In the genomic region with DNA sequence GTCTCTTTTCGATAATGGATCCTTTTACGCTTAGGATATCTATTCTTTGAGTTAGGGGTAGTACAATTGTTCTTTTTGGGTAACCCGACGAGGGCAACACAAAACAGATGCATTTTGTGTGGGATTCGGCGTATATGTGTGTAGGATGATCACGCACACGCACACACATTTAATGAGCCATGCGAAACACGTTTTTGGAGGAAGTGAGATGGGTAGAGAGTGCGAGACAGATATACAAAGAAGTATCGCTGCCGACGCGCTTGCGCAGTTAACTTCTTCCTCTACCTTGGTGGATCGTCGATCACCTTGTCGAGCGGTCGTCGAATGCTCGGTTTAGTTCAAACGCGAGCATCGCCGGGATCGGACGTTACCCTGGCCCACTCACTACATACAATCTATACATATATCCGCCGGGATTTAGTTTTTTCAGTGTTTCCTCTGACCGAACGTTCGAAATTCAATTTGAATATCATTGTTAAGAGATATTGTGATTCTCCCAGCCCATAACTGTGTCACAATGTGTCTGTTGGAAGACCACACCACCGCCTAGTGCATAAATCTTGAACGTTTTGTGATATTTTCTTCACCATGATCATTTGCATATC, we compare ENCODE assay signal across 4 fruit fly cellular contexts.
TF ChIP-seq lines count a peak whose summit lies in the region.

No protein-coding gene starts in this region.

- no peak for TF ChIP-seq CTCF in whole organism, embryonic (GFP tag; optimal IDR thresholded peaks at IDR 0.05; lab: Kevin White, UChicago)

TF ChIP-seq in whole organism, embryonic, 481 proteins besides CTCF, POLR2A, EP300 and RAD21 (continues in another document):
- no peak for TF ChIP-seq ranshi (GFP tag; IDR thresholded peaks at IDR 0.05; lab: Robert Waterston, UW)
- no peak for TF ChIP-seq CG3407 (GFP tag; optimal IDR thresholded peaks at IDR 0.05; lab: Kevin White, UChicago)
- TF ChIP-seq CG18619 (GFP tag; optimal IDR thresholded peaks at IDR 0.05; lab: Kevin White, UChicago), result no peak
- 0 out of 2 replicates have a peak, but pooled peaks have one; percentile 24 for TF ChIP-seq amos (GFP tag; IDR thresholded peaks at IDR 0.05; lab: Robert Waterston, UW; ENCODE audit: partially characterized antibody)
- TF ChIP-seq MBD-R2 (GFP tag; IDR thresholded peaks at IDR 0.05; lab: Robert Waterston, UW), result no peak
- TF ChIP-seq sr (GFP tag; IDR thresholded peaks at IDR 0.05; lab: Robert Waterston, UW), result peak; percentile 69; the same call in 2 of the 3 replicates
- no peak for TF ChIP-seq CG11696 (GFP tag; IDR thresholded peaks at IDR 0.05; lab: Robert Waterston, UW)
- TF ChIP-seq crol (GFP tag; IDR thresholded peaks at IDR 0.05; lab: Robert Waterston, UW), result no peak
- TF ChIP-seq emc (GFP tag; optimal IDR thresholded peaks at IDR 0.05; lab: Kevin White, UChicago), result no peak
- TF ChIP-seq CG8359 (GFP tag; optimal IDR thresholded peaks at IDR 0.05; lab: Kevin White, UChicago; ENCODE audit: borderline replicate concordance), result no peak
- no peak for TF ChIP-seq CG13424 (tag; optimal IDR thresholded peaks at IDR 0.05; lab: Kevin White, UChicago)
- TF ChIP-seq ro (GFP tag; IDR thresholded peaks at IDR 0.05; lab: Robert Waterston, UW), result no peak
- TF ChIP-seq tll (GFP tag; optimal IDR thresholded peaks at IDR 0.05; lab: Kevin White, UChicago), result peak in 1 of 2 experiments; percentile 77
- no peak for TF ChIP-seq fd64A (GFP tag; optimal IDR thresholded peaks at IDR 0.05; lab: Kevin White, UChicago)
- TF ChIP-seq HmgD (GFP tag; optimal IDR thresholded peaks at IDR 0.05; lab: Kevin White, UChicago), result no peak
- peak; percentile 76 for TF ChIP-seq ac (GFP tag; optimal IDR thresholded peaks at IDR 0.05; lab: Kevin White, UChicago)
- no peak for TF ChIP-seq CG18011 (GFP tag; optimal IDR thresholded peaks at IDR 0.05; lab: Kevin White, UChicago)
- no peak for TF ChIP-seq Ets97D (GFP tag; optimal IDR thresholded peaks at IDR 0.05; lab: Kevin White, UChicago)
- no peak for TF ChIP-seq ssp (GFP tag; IDR thresholded peaks at IDR 0.05; lab: Robert Waterston, UW)
- TF ChIP-seq CG15011 (GFP tag; optimal IDR thresholded peaks at IDR 0.05; lab: Kevin White, UChicago), result no peak
- TF ChIP-seq Lim3 (GFP tag; IDR thresholded peaks at IDR 0.05; lab: Robert Waterston, UW), result no peak

TF ChIP-seq in whole organism, prepupa, 60 proteins besides CTCF, POLR2A, EP300 and RAD21 (continues in another document):
- no peak for TF ChIP-seq CG7368 (GFP tag; optimal IDR thresholded peaks at IDR 0.05; lab: Kevin White, UChicago)
- no peak for TF ChIP-seq Ets96B (tag; optimal IDR thresholded peaks at IDR 0.05; lab: Kevin White, UChicago)
- no peak for TF ChIP-seq CG3032 (tag; optimal IDR thresholded peaks at IDR 0.05; lab: Kevin White, UChicago)
- TF ChIP-seq CG6808 (GFP tag; optimal IDR thresholded peaks at IDR 0.05; lab: Kevin White, UChicago), result no peak
- peak; percentile 10 for TF ChIP-seq esn (GFP tag; optimal IDR thresholded peaks at IDR 0.05; lab: Kevin White, UChicago)
- TF ChIP-seq CG6163 (GFP tag; IDR thresholded peaks at IDR 0.05; lab: Robert Waterston, UW), result no peak
- TF ChIP-seq eg (GFP tag; IDR thresholded peaks at IDR 0.05; lab: Robert Waterston, UW), result no peak
- peak in 1 of 2 experiments; percentile 89 for TF ChIP-seq ss (GFP tag; optimal IDR thresholded peaks at IDR 0.05; lab: Kevin White, UChicago)
- peak; percentile 60 for TF ChIP-seq dsx (GFP tag; optimal IDR thresholded peaks at IDR 0.05; lab: Kevin White, UChicago; ENCODE audit: poor library complexity, severe bottlenecking)
- TF ChIP-seq CG8119 (GFP tag; IDR thresholded peaks at IDR 0.05; lab: Robert Waterston, UW), result no peak
- no peak for TF ChIP-seq net (GFP tag; optimal IDR thresholded peaks at IDR 0.05; lab: Kevin White, UChicago)
- no peak for TF ChIP-seq pdm3 (GFP tag; optimal IDR thresholded peaks at IDR 0.05; lab: Kevin White, UChicago)
- peak; percentile 49 for TF ChIP-seq CG1621 (tag; optimal IDR thresholded peaks at IDR 0.05; lab: Kevin White, UChicago)
- no peak for TF ChIP-seq lz (GFP tag; optimal IDR thresholded peaks at IDR 0.05; lab: Kevin White, UChicago)
- TF ChIP-seq spab (GFP tag; optimal IDR thresholded peaks at IDR 0.05; lab: Kevin White, UChicago), result no peak
- peak; percentile 46 for TF ChIP-seq Eip78C (GFP tag; lab: Kevin White, UChicago)
- TF ChIP-seq CG6854 (GFP tag; optimal IDR thresholded peaks at IDR 0.05; lab: Kevin White, UChicago), result peak; percentile 52
- TF ChIP-seq Eip93F (GFP tag; optimal IDR thresholded peaks at IDR 0.05; lab: Kevin White, UChicago), result no peak
- no peak for TF ChIP-seq Met (GFP tag; optimal IDR thresholded peaks at IDR 0.05; lab: Kevin White, UChicago)
- no peak for TF ChIP-seq acj6 (GFP tag; optimal IDR thresholded peaks at IDR 0.05; lab: Kevin White, UChicago)
- no peak for TF ChIP-seq Smox (GFP tag; optimal IDR thresholded peaks at IDR 0.05; lab: Kevin White, UChicago)
- no peak for TF ChIP-seq salr (GFP tag; optimal IDR thresholded peaks at IDR 0.05; lab: Kevin White, UChicago)
- TF ChIP-seq CG15336 (GFP tag; IDR thresholded peaks at IDR 0.05; lab: Robert Waterston, UW), result no peak

TF ChIP-seq in whole organism, pupa, 21 proteins besides CTCF, POLR2A, EP300 and RAD21:
- TF ChIP-seq Snoo (tag; optimal IDR thresholded peaks at IDR 0.05; lab: Kevin White, UChicago) (no peak), CG17806 (tag; optimal IDR thresholded peaks at IDR 0.05; lab: Kevin White, UChicago) (no peak), CG4496 (GFP tag; IDR thresholded peaks at IDR 0.05; lab: Robert Waterston, UW) (peak; percentile 40; the same call in 1 of the 3 replicates), CG13204 (GFP tag; optimal IDR thresholded peaks at IDR 0.05; lab: Kevin White, UChicago) (peak; percentile 81), gl (tag; optimal IDR thresholded peaks at IDR 0.05; lab: Kevin White, UChicago) (peak; percentile 15), EcR (GFP tag; optimal IDR thresholded peaks at IDR 0.05; lab: Kevin White, UChicago) (peak; percentile 84)

TF ChIP-seq in whole organism, wandering third instar larva, 38 proteins besides CTCF, POLR2A, EP300 and RAD21:
- no peak for TF ChIP-seq Dfd (GFP tag; optimal IDR thresholded peaks at IDR 0.05; lab: Kevin White, UChicago)
- TF ChIP-seq rgr (GFP tag; optimal IDR thresholded peaks at IDR 0.05; lab: Kevin White, UChicago), result no peak
- no peak for TF ChIP-seq Jra (GFP tag; optimal IDR thresholded peaks at IDR 0.05; lab: Kevin White, UChicago)
- no peak for TF ChIP-seq CG9705 (GFP tag; optimal IDR thresholded peaks at IDR 0.05; lab: Kevin White, UChicago)
- TF ChIP-seq Abd-B (GFP tag; optimal IDR thresholded peaks at IDR 0.05; lab: Kevin White, UChicago), result no peak
- TF ChIP-seq br (GFP tag; optimal IDR thresholded peaks at IDR 0.05; lab: Kevin White, UChicago), result peak; percentile 37
- TF ChIP-seq foxo (GFP tag; optimal IDR thresholded peaks at IDR 0.05; lab: Kevin White, UChicago), result peak in 1 of 2 experiments; percentile 9
- no peak for TF ChIP-seq pan (optimal IDR thresholded peaks at IDR 0.05; lab: Kevin White, UChicago)
- no peak for TF ChIP-seq sage (GFP tag; optimal IDR thresholded peaks at IDR 0.05; lab: Kevin White, UChicago)
- TF ChIP-seq brk (GFP tag; optimal IDR thresholded peaks at IDR 0.05; lab: Kevin White, UChicago), result no peak
- TF ChIP-seq psq (GFP tag; optimal IDR thresholded peaks at IDR 0.05; lab: Kevin White, UChicago), result peak; percentile 4
- TF ChIP-seq Vsx2 (GFP tag; optimal IDR thresholded peaks at IDR 0.05; lab: Kevin White, UChicago; ENCODE audit: partially characterized antibody), result peak; percentile 82
- TF ChIP-seq Hr83 (GFP tag; optimal IDR thresholded peaks at IDR 0.05; lab: Kevin White, UChicago; ENCODE audit: poor library complexity, severe bottlenecking), result peak; percentile 16
- TF ChIP-seq dl (GFP tag; optimal IDR thresholded peaks at IDR 0.05; lab: Kevin White, UChicago; ENCODE audit: insufficient read depth in 1 of 2, partially characterized antibody in 2 of 2), result peak; percentile 28 to 33
- TF ChIP-seq tai (GFP tag; optimal IDR thresholded peaks at IDR 0.05; lab: Kevin White, UChicago), result no peak
- peak; percentile 92 for TF ChIP-seq fru (GFP tag; optimal IDR thresholded peaks at IDR 0.05; lab: Kevin White, UChicago)
- peak; percentile 9 for TF ChIP-seq Sp1 (GFP tag; optimal IDR thresholded peaks at IDR 0.05; lab: Kevin White, UChicago)
- no peak for TF ChIP-seq Hnf4 (GFP tag; optimal IDR thresholded peaks at IDR 0.05; lab: Kevin White, UChicago)
- no peak for TF ChIP-seq dmrt93B (GFP tag; optimal IDR thresholded peaks at IDR 0.05; lab: Kevin White, UChicago)
- no peak for TF ChIP-seq Myc (optimal IDR thresholded peaks at IDR 0.05; lab: Kevin White, UChicago)
- no peak for TF ChIP-seq usp (GFP tag; optimal IDR thresholded peaks at IDR 0.05; lab: Kevin White, UChicago)
- TF ChIP-seq CrebA (GFP tag; optimal IDR thresholded peaks at IDR 0.05; lab: Kevin White, UChicago; ENCODE audit: borderline replicate concordance), result no peak
- no peak for TF ChIP-seq HLH106 (tag; optimal IDR thresholded peaks at IDR 0.05; lab: Kevin White, UChicago)
- peak; percentile 2 for TF ChIP-seq h (GFP tag; optimal IDR thresholded peaks at IDR 0.05; lab: Kevin White, UChicago)
- TF ChIP-seq GATAd (GFP tag; optimal IDR thresholded peaks at IDR 0.05; lab: Kevin White, UChicago), result no peak
- no peak for TF ChIP-seq ey (GFP tag; optimal IDR thresholded peaks at IDR 0.05; lab: Kevin White, UChicago)
- TF ChIP-seq dsf (GFP tag; optimal IDR thresholded peaks at IDR 0.05; lab: Kevin White, UChicago; ENCODE audit: borderline replicate concordance), result no peak
- no peak for TF ChIP-seq sv (GFP tag; optimal IDR thresholded peaks at IDR 0.05; lab: Kevin White, UChicago)
- TF ChIP-seq jim (GFP tag; optimal IDR thresholded peaks at IDR 0.05; lab: Kevin White, UChicago), result no peak
- peak; percentile 70 for TF ChIP-seq Dif (GFP tag; optimal IDR thresholded peaks at IDR 0.05; lab: Kevin White, UChicago; ENCODE audit: partially characterized antibody)
- TF ChIP-seq Rel (GFP tag; optimal IDR thresholded peaks at IDR 0.05; lab: Kevin White, UChicago), result peak; percentile 5
- TF ChIP-seq Rel (tag; optimal IDR thresholded peaks at IDR 0.05; lab: Kevin White, UChicago), result peak; percentile 12
- TF ChIP-seq Hr78 (GFP tag; optimal IDR thresholded peaks at IDR 0.05; lab: Kevin White, UChicago), result no peak
- no peak for TF ChIP-seq Mio (GFP tag; optimal IDR thresholded peaks at IDR 0.05; lab: Kevin White, UChicago)
- no peak for TF ChIP-seq woc (GFP tag; optimal IDR thresholded peaks at IDR 0.05; lab: Kevin White, UChicago)
